Worm (Caenorhabditis elegans) whole organism, L3 larva: ENCODE data around the gene dars-2.
"Not testable (repeated sequence)": the region's sequence is repeated elsewhere in the genome, so short reads cannot be mapped to it uniquely, and the experiment has no call there.

Source experiments
- ZK546.5 ChIP-seq: sonication (generic microtip); optimal IDR thresholded peaks from 2 replicates; lab custom pipeline; 2017; ENCODE audit warnings: missing biosample characterization, missing genetic modification characterization
- aly-2 ChIP-seq: fragments of 150-350 bp; optimal IDR thresholded peaks from 2 replicates; lab custom pipeline; 2014; ENCODE audit warnings: missing biosample characterization, missing genetic modification characterization
- ama-1 ChIP-seq: fragments of 150-350 bp; optimal IDR thresholded peaks from 2 replicates; lab custom pipeline; 2018
- ceh-28 ChIP-seq: fragments of 150-350 bp; optimal IDR thresholded peaks from 2 replicates; lab custom pipeline; 2014; ENCODE audit warnings: missing biosample characterization, missing genetic modification reagents, missing genetic modification characterization
- ceh-82 ChIP-seq: fragments of 150-350 bp; optimal IDR thresholded peaks from 2 replicates; lab custom pipeline; 2014; ENCODE audit warnings: missing biosample characterization, missing genetic modification characterization
- ceh-9 ChIP-seq: sonication (generic microtip); optimal IDR thresholded peaks from 2 replicates; lab custom pipeline; 2018; ENCODE audit warnings: missing biosample characterization, missing genetic modification characterization
- egl-27 ChIP-seq: sonication (generic microtip); optimal IDR thresholded peaks from 4 replicates; lab custom pipeline; 2017; ENCODE audit warnings: missing biosample characterization, missing genetic modification reagents, missing genetic modification characterization
- elt-2 ChIP-seq: sonication (generic microtip); optimal IDR thresholded peaks from 2 replicates; lab custom pipeline; 2016; ENCODE audit warnings: missing genetic modification reagents, mild to moderate bottlenecking, missing genetic modification characterization, missing compliant biosample characterization
- elt-3 ChIP-seq, 3 experiments: fragments of 150-350 bp in 1 of 3; sonication (generic microtip) in 2 of 3; optimal IDR thresholded peaks; 2 replicates in 2 of 3; 4 replicates in 1 of 3; lab custom pipeline; 2014 to 2017; ENCODE audit warnings: missing biosample characterization in 3 of 3, missing genetic modification characterization in 3 of 3
- eor-1 ChIP-seq, 2 experiments: fragments of 150-350 bp; optimal IDR thresholded peaks; 2 replicates each; lab custom pipeline; 2014 to 2018; ENCODE audit warnings: missing biosample characterization in 2 of 2, missing genetic modification characterization in 2 of 2
- fkh-10 ChIP-seq: sonication (generic microtip); optimal IDR thresholded peaks from 2 replicates; lab custom pipeline; 2017; ENCODE audit warnings: missing biosample characterization, missing genetic modification reagents, missing genetic modification characterization
- fkh-2 ChIP-seq: fragments of 150-350 bp; optimal IDR thresholded peaks from 2 replicates; lab custom pipeline; 2014; ENCODE audit warnings: missing biosample characterization, missing genetic modification reagents, missing genetic modification characterization
- fos-1 ChIP-seq: fragments of 150-350 bp; optimal IDR thresholded peaks from 2 replicates; lab custom pipeline; 2014; ENCODE audit warnings: missing biosample characterization, missing genetic modification characterization
- jun-1 ChIP-seq: fragments of 150-350 bp; optimal IDR thresholded peaks from 2 replicates; lab custom pipeline; 2014; ENCODE audit warnings: missing biosample characterization, missing genetic modification reagents, missing genetic modification characterization
- lin-15B ChIP-seq: fragments of 150-350 bp; optimal IDR thresholded peaks from 2 replicates; lab custom pipeline; 2014; ENCODE audit warnings: missing biosample characterization, missing genetic modification characterization
- lin-39 ChIP-seq: fragments of 150-350 bp; optimal IDR thresholded peaks from 2 replicates; lab custom pipeline; 2018; ENCODE audit warnings: missing biosample characterization, missing genetic modification reagents, missing genetic modification characterization
- nfya-1 ChIP-seq: sonication (generic microtip); optimal IDR thresholded peaks from 2 replicates; lab custom pipeline; 2017; ENCODE audit warnings: missing genetic modification characterization, mild to moderate bottlenecking, missing compliant biosample characterization, antibody characterized with exemption, moderate library complexity; ENCODE audit not compliant: insufficient read depth
- nhr-12 ChIP-seq: fragments of 150-350 bp; optimal IDR thresholded peaks from 2 replicates; lab custom pipeline; 2014; ENCODE audit warnings: missing biosample characterization, missing genetic modification characterization
- nhr-23 ChIP-seq: fragments of 150-350 bp; optimal IDR thresholded peaks from 2 replicates; lab custom pipeline; 2014; ENCODE audit warnings: missing biosample characterization, missing genetic modification reagents, missing genetic modification characterization
- nhr-25 ChIP-seq: sonication (generic microtip); optimal IDR thresholded peaks from 2 replicates; lab custom pipeline; 2017; ENCODE audit warnings: missing biosample characterization, missing genetic modification characterization
- nhr-28 ChIP-seq: fragments of 150-350 bp; optimal IDR thresholded peaks from 2 replicates; lab custom pipeline; 2014; ENCODE audit warnings: missing biosample characterization, missing genetic modification characterization
- nhr-43 ChIP-seq: sonication (generic microtip); optimal IDR thresholded peaks from 2 replicates; lab custom pipeline; 2016; ENCODE audit warnings: mild to moderate bottlenecking, missing genetic modification characterization, missing compliant biosample characterization; ENCODE audit not compliant: poor library complexity, severe bottlenecking
- nhr-67 ChIP-seq: fragments of 150-350 bp; optimal IDR thresholded peaks from 2 replicates; lab custom pipeline; 2014; ENCODE audit warnings: missing biosample characterization, missing genetic modification characterization
- nhr-76 ChIP-seq: fragments of 150-350 bp; sonication (generic microtip); optimal IDR thresholded peaks from 5 replicates; lab custom pipeline; 2014; ENCODE audit warnings: missing biosample characterization, missing genetic modification characterization
- pha-4 ChIP-seq: fragments of 150-350 bp; optimal IDR thresholded peaks from 2 replicates; lab custom pipeline; 2014; ENCODE audit warnings: missing biosample characterization, missing genetic modification reagents, missing genetic modification characterization
- pqm-1 ChIP-seq: fragments of 150-350 bp; optimal IDR thresholded peaks from 2 replicates; lab custom pipeline; 2017; ENCODE audit warnings: missing biosample characterization, missing genetic modification characterization, inconsistent platforms
- snpc-4 ChIP-seq: fragments of 150-350 bp; optimal IDR thresholded peaks from 2 replicates; lab custom pipeline; 2014; ENCODE audit warnings: missing biosample characterization, missing genetic modification characterization
- tbx-2 ChIP-seq: sonication (generic microtip); optimal IDR thresholded peaks from 2 replicates; lab custom pipeline; 2016; ENCODE audit warnings: mild to moderate bottlenecking, missing genetic modification characterization, missing compliant biosample characterization
- zag-1 ChIP-seq: fragments of 150-350 bp; optimal IDR thresholded peaks from 2 replicates; lab custom pipeline; 2014; ENCODE audit warnings: missing biosample characterization, missing genetic modification characterization
- ztf-11 ChIP-seq: fragments of 150-350 bp; optimal IDR thresholded peaks from 2 replicates; lab custom pipeline; 2014; ENCODE audit warnings: missing biosample characterization, missing genetic modification characterization

Gene dars-2

ce11 chrV:12002866-12003485 lies 45.6 kb upstream of the dars-2 start, which contains the start of gene cpr-9:
Gene cpr-9 (plus strand): TSS chrV:12003053.
- TF ChIP-seq fos-1 (tag; lab: Kevin White, UChicago): no peak
- TF ChIP-seq ZK546.5: no peak
- no peak for TF ChIP-seq ztf-11 (tag; lab: Kevin White, UChicago)
- TF ChIP-seq lin-39 (tag; lab: Kevin White, UChicago): no peak
- no peak for TF ChIP-seq lin-15B
- TF ChIP-seq jun-1 (tag; lab: Kevin White, UChicago): no peak
- TF ChIP-seq aly-2 (tag; lab: Kevin White, UChicago): no peak
- TF ChIP-seq ceh-9 (tag; lab: Kevin White, UChicago): no peak
- TF ChIP-seq snpc-4 (tag; lab: Kevin White, UChicago): no peak
- no peak for TF ChIP-seq nfya-1 (tag; lab: Kevin White, UChicago)
- TF ChIP-seq nhr-12: no peak
- TF ChIP-seq pqm-1 (tag; lab: Kevin White, UChicago): peak; percentile 94
- no peak for TF ChIP-seq nhr-28 (tag; lab: Kevin White, UChicago)
- no peak for TF ChIP-seq nhr-43 (tag; lab: Kevin White, UChicago)
- peak; percentile 54 for TF ChIP-seq pha-4 (tag; lab: Kevin White, UChicago)
- TF ChIP-seq elt-2 (tag; lab: Kevin White, UChicago): peak; percentile 93
- TF ChIP-seq ama-1 (lab: Kevin White, UChicago): no peak
- no peak for TF ChIP-seq tbx-2 (tag; lab: Kevin White, UChicago)
- no peak for TF ChIP-seq zag-1 (tag; lab: Kevin White, UChicago)
- no peak for TF ChIP-seq nhr-25 (tag; lab: Kevin White, UChicago)

ce11 chrV:12004501-12004940 lies 44.0 kb upstream of the dars-2 start:
- TF ChIP-seq jun-1 (tag; lab: Kevin White, UChicago) (peak; percentile 4), ceh-82 (tag; lab: Kevin White, UChicago) (no peak), aly-2 (tag; lab: Kevin White, UChicago) (peak; percentile 77), fos-1 (tag; lab: Kevin White, UChicago) (peak; percentile 1), pha-4 (tag; lab: Kevin White, UChicago) (no peak), lin-39 (tag; lab: Kevin White, UChicago) (no peak), ceh-28 (tag; lab: Kevin White, UChicago) (peak; percentile 43), elt-2 (tag; lab: Kevin White, UChicago) (peak; percentile 35)

DNA sequence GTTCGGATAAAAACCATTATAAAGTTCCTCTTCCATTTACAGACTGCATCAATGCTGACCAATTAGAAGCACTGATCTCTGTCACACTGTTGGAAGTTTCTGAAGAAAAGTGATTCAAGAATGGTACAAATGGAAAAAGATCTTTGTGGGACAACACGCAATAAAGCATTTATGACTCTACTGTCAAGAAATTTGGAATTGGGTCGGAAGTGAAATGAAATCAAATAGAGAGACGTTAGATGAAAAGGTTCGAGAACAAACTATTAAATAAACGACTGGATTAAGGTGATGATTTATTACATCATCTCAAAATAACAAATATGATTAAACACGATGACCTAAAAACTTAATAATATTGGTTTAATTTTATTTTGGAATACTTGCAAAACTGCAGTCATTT lies 42.0 kb upstream of the dars-2 start, which contains the start of gene F57F5.3:
F57F5.3 (minus strand) TSS at position 101 of the 400 bp plus-strand sequence.
- TF ChIP-seq pqm-1 (tag; lab: Kevin White, UChicago) (no peak), egl-27 (tag; lab: Kevin White, UChicago) (no peak), ceh-9 (tag; lab: Kevin White, UChicago) (no peak), nhr-76 (tag; lab: Kevin White, UChicago) (no peak), nhr-23 (tag; lab: Kevin White, UChicago) (no peak), fkh-2 (no peak), pha-4 (tag; lab: Kevin White, UChicago) (no peak), eor-1 (tag; optimal IDR thresholded peaks at IDR 0.05; lab: Kevin White, UChicago) (no peak)

- TF ChIP-seq egl-27 (tag; lab: Kevin White, UChicago) (no peak), elt-2 (tag; lab: Kevin White, UChicago) (peak; percentile 0), elt-3 (tag; optimal IDR thresholded peaks at IDR 0.05; lab: Kevin White, UChicago) (peak in 1 of 3 experiments; percentile 16)
These were observed 36.9 kb upstream of the dars-2 start for ce11 chrV:12011686-12012085.

DNA sequence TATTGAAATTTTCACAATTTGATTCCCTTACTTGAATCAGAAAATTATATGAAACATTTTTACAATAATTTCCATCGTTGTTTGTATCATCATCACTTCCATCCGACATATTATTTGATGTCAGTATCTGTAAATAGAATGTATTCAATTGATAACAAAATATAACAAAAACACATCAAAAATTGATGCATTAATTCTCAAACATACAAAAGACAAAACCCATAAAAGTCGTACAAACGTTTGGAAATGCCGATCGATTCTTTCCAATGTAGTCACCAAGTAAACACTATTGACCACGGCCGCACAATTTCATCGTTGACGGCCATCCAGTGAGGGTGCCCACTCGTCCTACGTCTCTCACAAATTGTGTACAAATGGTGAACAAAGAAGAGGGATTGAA lies 35.2 kb upstream of the dars-2 start, which contains the start of gene add-2:
add-2 (minus strand) TSS at position 109 of the 400 bp plus-strand sequence.
- no peak for TF ChIP-seq fkh-10
- TF ChIP-seq elt-2 (tag; lab: Kevin White, UChicago): peak; percentile 52
- peak; percentile 65 for TF ChIP-seq pha-4 (tag; lab: Kevin White, UChicago)
- peak; percentile 50 for TF ChIP-seq pqm-1 (tag; lab: Kevin White, UChicago)

DNA sequence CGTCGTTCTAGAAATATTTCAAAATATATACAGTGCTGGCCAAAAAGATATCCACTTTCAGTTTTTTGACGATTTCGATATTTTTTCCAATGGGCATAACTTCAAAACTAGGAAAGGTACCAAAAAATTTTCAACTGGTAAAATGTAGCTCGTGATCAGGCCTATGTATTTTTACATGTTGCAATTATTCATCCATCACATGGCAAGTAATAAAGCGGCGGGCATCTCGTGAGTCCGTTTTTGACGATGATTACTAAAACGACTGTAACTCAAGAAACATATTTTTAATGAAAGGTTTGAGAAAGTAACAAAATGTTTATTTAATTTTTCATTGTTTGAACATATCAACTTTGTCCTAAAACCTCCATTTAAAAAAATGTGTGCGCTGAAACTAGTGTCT lies 28.5 kb upstream of the dars-2 start, which contains the start of gene F10C2.3:
F10C2.3 (plus strand) TSS at position 301 of the 400 bp plus-strand sequence.
- TF ChIP-seq ceh-28 (tag; lab: Kevin White, UChicago); lin-39 (tag; lab: Kevin White, UChicago); nhr-67: not testable (repeated sequence)
- TF ChIP-seq, all 47 proteins: peak for 0; not testable (repeated sequence) for 47
